Fruit fly (Drosophila melanogaster): Measurements from ENCODE around the gene mdy.

The mdy gene

dm6 chr2L:16815989-16816749 is at the start of gene mdy (continued):
- TF ChIP-seq C15 (GFP tag; IDR thresholded peaks at IDR 0.05) (no peak), Dp (GFP tag; optimal IDR thresholded peaks at IDR 0.05) (peak; percentile 89), fu2 (GFP tag; optimal IDR thresholded peaks at IDR 0.05) (peak; percentile 52), CG9609 (GFP tag; optimal IDR thresholded peaks at IDR 0.05) (no peak), CG4730 (GFP tag; IDR thresholded peaks at IDR 0.05) (peak; percentile 30; the same call in 1 of the 2 replicates), CG31224 (GFP tag; IDR thresholded peaks at IDR 0.05) (peak; percentile 38; the same call in 1 of the 2 replicates), pan (optimal IDR thresholded peaks at IDR 0.05) (no peak), pan (GFP tag; optimal IDR thresholded peaks at IDR 0.05 in 1 of 2, IDR thresholded peaks at IDR 0.05 in 1 of 2) (peak in 1 of 2 experiments; percentile 50), ttk (GFP tag; IDR thresholded peaks at IDR 0.05) (no peak), schlank (tag; optimal IDR thresholded peaks at IDR 0.05) (no peak), Rfx (GFP tag; IDR thresholded peaks at IDR 0.05) (peak; percentile 65), GATAe (GFP tag; conservative IDR thresholded peaks at IDR 0.05) (no peak), CG2129 (GFP tag; IDR thresholded peaks at IDR 0.05; ENCODE audit: partially characterized antibody) (no peak), HLH54F (GFP tag; optimal IDR thresholded peaks at IDR 0.05) (peak; percentile 53), luna (GFP tag; optimal IDR thresholded peaks at IDR 0.05) (no peak), CG17612 (GFP tag; IDR thresholded peaks at IDR 0.05) (no peak), zfh2 (GFP tag; optimal IDR thresholded peaks at IDR 0.05) (peak; percentile 41), D19B (GFP tag; optimal IDR thresholded peaks at IDR 0.05) (peak; percentile 36), Atf6 (GFP tag; IDR thresholded peaks at IDR 0.05) (peak; percentile 59; the same call in 1 of the 2 replicates), sc (optimal IDR thresholded peaks at IDR 0.05) (no peak), sc (GFP tag; optimal IDR thresholded peaks at IDR 0.05) (no peak), Mes4 (GFP tag; optimal IDR thresholded peaks at IDR 0.05) (no peak), jumu (GFP tag; optimal IDR thresholded peaks at IDR 0.05) (peak; percentile 8), Nf-YB (GFP tag; optimal IDR thresholded peaks at IDR 0.05) (peak; percentile 23), Max (GFP tag; optimal IDR thresholded peaks at IDR 0.05) (peak; percentile 65), Doc3 (GFP tag; IDR thresholded peaks at IDR 0.05; ENCODE audit: partially characterized antibody) (no peak), H15 (GFP tag; IDR thresholded peaks at IDR 0.05) (peak; percentile 36; the same call in 1 of the 3 replicates), CG13296 (GFP tag; optimal IDR thresholded peaks at IDR 0.05) (no peak), CG4360 (GFP tag; IDR thresholded peaks at IDR 0.05) (peak; percentile 33), lab (GFP tag; optimal IDR thresholded peaks at IDR 0.05) (peak; percentile 44), mld (GFP tag; IDR thresholded peaks at IDR 0.05; ENCODE audit: partially characterized antibody) (0 out of 3 replicates have a peak, but pooled peaks have one; percentile 25), CG42726 (GFP tag; IDR thresholded peaks at IDR 0.05; ENCODE audit: partially characterized antibody) (0 out of 2 replicates have a peak, but pooled peaks have one; percentile 29), Doc2 (GFP tag; IDR thresholded peaks at IDR 0.05) (no peak), esg (GFP tag; conservative IDR thresholded peaks at IDR 0.05) (peak; percentile 58), Ssrp (tag; optimal IDR thresholded peaks at IDR 0.05) (peak; percentile 32), CG7745 (tag; optimal IDR thresholded peaks at IDR 0.05) (no peak), dimm (GFP tag; IDR thresholded peaks at IDR 0.05) (no peak), CG9876 (GFP tag; optimal IDR thresholded peaks at IDR 0.05) (peak; percentile 26), D19A (tag; optimal IDR thresholded peaks at IDR 0.05) (peak; percentile 37), CG10979 (tag; optimal IDR thresholded peaks at IDR 0.05) (peak; percentile 38), CG11504 (tag; optimal IDR thresholded peaks at IDR 0.05) (peak; percentile 65), CG6854 (GFP tag; optimal IDR thresholded peaks at IDR 0.05) (no peak), CG2712 (tag; optimal IDR thresholded peaks at IDR 0.05) (peak; percentile 68), CG1233 (GFP tag; optimal IDR thresholded peaks at IDR 0.05) (peak; percentile 2), ap (GFP tag; IDR thresholded peaks at IDR 0.05) (0 out of 2 replicates have a peak, but pooled peaks have one; percentile 27), CG8359 (GFP tag; optimal IDR thresholded peaks at IDR 0.05; ENCODE audit: borderline replicate concordance) (no peak), CG16779 (GFP tag; IDR thresholded peaks at IDR 0.05) (peak; percentile 22; the same call in 1 of the 2 replicates), Stat92E (GFP tag; optimal IDR thresholded peaks at IDR 0.05) (peak in 1 of 3 experiments; percentile 83), CG6254 (GFP tag; optimal IDR thresholded peaks at IDR 0.05) (no peak)
